Worm (Caenorhabditis elegans) whole organism, midembryonic: ENCODE measurements around the gene F36H5.12.

Experiments
- tab-1 ChIP-seq: fragments of 200-800 bp; sonication (Bioruptor generic); IDR thresholded peaks from 2 replicates; pipeline ENCODE4 v1.3.6; 2022; ENCODE audit warnings: missing genetic modification characterization, missing compliant biosample characterization
- ztf-23 ChIP-seq: fragments of 200-800 bp; sonication (Bioruptor generic); IDR thresholded peaks from 2 replicates; pipeline ENCODE4 v1.3.6; 2022; ENCODE audit warnings: missing genetic modification reagents, missing genetic modification characterization, missing compliant biosample characterization
- ztf-29 ChIP-seq: fragments of 200-800 bp; sonication (Bioruptor generic); IDR thresholded peaks from 2 replicates; pipeline ENCODE4 v1.3.6; 2022; ENCODE audit warnings: missing genetic modification reagents, missing genetic modification characterization, missing compliant biosample characterization

DNA sequence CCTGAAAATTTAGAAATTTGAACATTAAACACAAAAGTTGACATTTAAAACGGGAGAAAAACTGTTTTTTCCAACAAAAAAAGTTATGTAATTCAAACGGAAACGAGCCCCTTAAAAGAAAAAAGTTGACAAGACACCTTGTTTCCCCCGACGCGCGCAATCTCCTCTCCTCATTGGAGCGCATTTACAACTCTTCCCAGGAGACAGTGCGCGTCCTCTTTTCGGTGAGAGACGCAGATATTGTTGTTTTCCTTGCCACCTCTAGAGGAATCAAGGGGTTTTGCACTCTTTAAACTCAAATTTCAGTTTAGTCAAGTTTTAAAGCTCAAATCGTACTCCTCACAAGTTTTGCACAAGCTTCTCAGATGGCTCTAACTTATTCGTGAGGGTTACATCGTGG, 46.8 kb upstream of the F36H5.12 start, which contains the start of gene F58E1.13:
- TF ChIP-seq ztf-29 (GFP tag; lab: Robert Waterston, UW) (no peak), tab-1 (GFP tag; lab: Robert Waterston, UW) (no peak), ztf-23 (no peak)
